Fruit fly (Drosophila melanogaster): Measurements from ENCODE around the gene Lkb1.

Gene Lkb1

DNA sequence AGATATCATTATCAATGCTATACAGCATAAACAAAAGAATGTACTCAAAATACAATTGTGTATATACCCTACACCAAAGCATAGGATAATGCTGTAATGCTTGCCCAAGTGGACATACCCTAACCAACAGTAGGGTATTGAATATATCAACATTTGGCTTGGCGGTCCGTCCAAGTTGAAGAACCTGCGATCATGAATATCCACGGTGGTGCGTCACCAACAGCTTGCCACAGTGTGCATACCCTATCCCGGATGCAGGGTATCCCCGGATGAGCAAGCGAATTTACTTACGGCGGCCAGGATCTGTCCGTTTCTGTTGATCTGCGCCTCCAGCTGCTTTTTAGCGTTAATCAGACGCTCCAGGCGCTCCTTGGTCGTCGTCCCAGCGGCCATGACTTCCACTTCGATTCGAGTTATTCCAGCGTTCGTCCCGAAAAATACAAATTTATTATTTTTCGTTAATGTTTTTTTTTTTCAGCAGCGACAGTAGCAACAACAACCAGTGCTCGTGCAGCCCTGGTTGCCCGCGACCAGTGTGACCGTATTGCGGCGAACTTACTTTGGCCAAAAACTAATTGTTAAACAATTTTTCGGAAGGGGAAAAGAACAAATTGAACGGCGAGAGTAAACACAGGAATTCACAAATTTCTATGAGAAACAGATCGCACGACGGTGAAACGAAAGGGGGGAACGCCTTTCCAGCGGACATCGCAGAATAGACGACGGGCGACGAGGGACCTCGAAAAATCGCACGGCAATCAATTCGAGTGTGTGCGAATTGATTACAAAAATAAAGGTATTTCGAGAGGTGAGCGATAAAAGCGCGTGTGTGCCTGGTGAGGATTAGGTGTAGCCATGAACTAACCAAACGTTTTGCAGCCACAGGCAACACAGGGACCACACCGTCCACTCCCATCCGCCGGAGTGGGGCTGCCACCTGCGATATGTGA lies at the start of gene Lkb1, which contains the start of gene CG9588 (continued):
- TF ChIP-seq CG12219 (GFP tag; optimal IDR thresholded peaks at IDR 0.05) (peak; percentile 18), dysf (GFP tag; IDR thresholded peaks at IDR 0.05) (peak; percentile 79), CG15479 (GFP tag; optimal IDR thresholded peaks at IDR 0.05) (no peak), CG4730 (GFP tag; IDR thresholded peaks at IDR 0.05) (peak; percentile 60), CG2202 (tag; optimal IDR thresholded peaks at IDR 0.05) (no peak), CG14860 (GFP tag; IDR thresholded peaks at IDR 0.05; ENCODE audit: partially characterized antibody) (no peak), CG18476 (GFP tag; optimal IDR thresholded peaks at IDR 0.05) (peak; percentile 44), oc (tag; optimal IDR thresholded peaks at IDR 0.05) (no peak), jumu (GFP tag; optimal IDR thresholded peaks at IDR 0.05) (peak; percentile 52), eve (GFP tag; optimal IDR thresholded peaks at IDR 0.05) (no peak), CG10431 (GFP tag; optimal IDR thresholded peaks at IDR 0.05) (peak; percentile 71), NC2β (GFP tag; optimal IDR thresholded peaks at IDR 0.05) (no peak), CG14441 (GFP tag; IDR thresholded peaks at IDR 0.05) (peak; percentile 83), CG10979 (tag; optimal IDR thresholded peaks at IDR 0.05) (peak; percentile 16), CG3407 (GFP tag; optimal IDR thresholded peaks at IDR 0.05) (no peak), CG1832 (GFP tag; optimal IDR thresholded peaks at IDR 0.05) (no peak), Hmx (GFP tag; optimal IDR thresholded peaks at IDR 0.05) (no peak), Ptx1 (GFP tag; IDR thresholded peaks at IDR 0.05) (peak; percentile 83), vfl (GFP tag; optimal IDR thresholded peaks at IDR 0.05) (peak; percentile 19), CG4328 (GFP tag; optimal IDR thresholded peaks at IDR 0.05) (no peak), Oli (tag; optimal IDR thresholded peaks at IDR 0.05) (peak; percentile 22), fu2 (GFP tag; optimal IDR thresholded peaks at IDR 0.05) (peak; percentile 17), Bdp1 (GFP tag; optimal IDR thresholded peaks at IDR 0.05) (peak; percentile 49), slp2 (GFP tag; optimal IDR thresholded peaks at IDR 0.05) (peak; percentile 35), sob (GFP tag; IDR thresholded peaks at IDR 0.05) (peak; percentile 80), CG15514 (GFP tag; optimal IDR thresholded peaks at IDR 0.05) (peak; percentile 59), CG9215 (GFP tag; IDR thresholded peaks at IDR 0.05) (peak; percentile 70), GATAe (GFP tag; conservative IDR thresholded peaks at IDR 0.05) (0 out of 2 replicates have a peak, but pooled peaks have one; percentile 16), Awh (GFP tag; IDR thresholded peaks at IDR 0.05) (peak; percentile 85), Dll (GFP tag; IDR thresholded peaks at IDR 0.05; ENCODE audit: partially characterized antibody) (peak; percentile 37; the same call in 1 of the 4 replicates), Lhr (GFP tag; optimal IDR thresholded peaks at IDR 0.05) (peak; percentile 11), CG1792 (GFP tag; optimal IDR thresholded peaks at IDR 0.05) (no peak), HmgZ (tag; optimal IDR thresholded peaks at IDR 0.05) (no peak), sima (GFP tag; optimal IDR thresholded peaks at IDR 0.05) (no peak), CG10321 (GFP tag; IDR thresholded peaks at IDR 0.05) (peak; percentile 40; the same call in 1 of the 2 replicates), pnt (GFP tag; optimal IDR thresholded peaks at IDR 0.05) (peak; percentile 42), cwo (GFP tag; optimal IDR thresholded peaks at IDR 0.05) (peak; percentile 33), zen (tag; optimal IDR thresholded peaks at IDR 0.05) (peak; percentile 5), Hey (tag; optimal IDR thresholded peaks at IDR 0.05) (no peak), MESR4 (GFP tag; optimal IDR thresholded peaks at IDR 0.05) (peak; percentile 85), Chrac-16 (GFP tag; optimal IDR thresholded peaks at IDR 0.05) (peak; percentile 51), CG1233 (GFP tag; optimal IDR thresholded peaks at IDR 0.05) (peak; percentile 32), jigr1 (GFP tag; IDR thresholded peaks at IDR 0.05) (peak; percentile 79), CG9876 (GFP tag; optimal IDR thresholded peaks at IDR 0.05) (no peak), CG11085 (GFP tag; IDR thresholded peaks at IDR 0.05) (peak; percentile 69), CG18262 (tag; optimal IDR thresholded peaks at IDR 0.05) (peak; percentile 20), Dbx (GFP tag; IDR thresholded peaks at IDR 0.05) (peak; percentile 74), CG7786 (GFP tag; optimal IDR thresholded peaks at IDR 0.05) (peak; percentile 70), CG4360 (GFP tag; IDR thresholded peaks at IDR 0.05) (peak; percentile 95)

All from whole organism, embryonic.